Fruit fly (Drosophila melanogaster) whole organism, embryonic: ENCODE results near the gene CG13896.
A peak's percentile ranks its signal among the peaks of the same experiment; 100 is the strongest.

Source experiments
- B-H2 ChIP-seq: fragments of 200-800 bp; sonication (Bioruptor generic); optimal IDR thresholded peaks from 2 replicates; lab custom pipeline; 2018; ENCODE audit warnings: missing biosample characterization, mild to moderate bottlenecking, missing genetic modification characterization
- BtbVII ChIP-seq: fragments of 200-800 bp; sonication (Bioruptor generic); optimal IDR thresholded peaks from 3 replicates; lab custom pipeline; 2017; ENCODE audit warnings: missing biosample characterization, mild to moderate bottlenecking, missing genetic modification characterization
- CG10321 ChIP-seq: fragments of 200-800 bp; sonication (Bioruptor generic); IDR thresholded peaks from 2 replicates; pipeline ENCODE4 v1.3.6; 2022; ENCODE audit warnings: missing biosample characterization, missing genetic modification characterization
- CG10366 ChIP-seq: fragments of 200-800 bp; sonication (Bioruptor generic); IDR thresholded peaks from 2 replicates; pipeline ENCODE4 v1.3.6; 2022; ENCODE audit warnings: missing biosample characterization, missing genetic modification characterization
- CG10543 ChIP-seq: fragments of 200-800 bp; sonication (Bioruptor generic); optimal IDR thresholded peaks from 3 replicates; lab custom pipeline; 2017; ENCODE audit warnings: missing biosample characterization, mild to moderate bottlenecking, missing genetic modification characterization, moderate library complexity
- CG10979 ChIP-seq: fragments of 200-800 bp; sonication (Bioruptor generic); optimal IDR thresholded peaks from 2 replicates; lab custom pipeline; 2018; ENCODE audit warnings: missing biosample characterization, mild to moderate bottlenecking, missing genetic modification characterization, moderate library complexity
- CG11723 ChIP-seq: fragments of 200-800 bp; sonication (Bioruptor generic); optimal IDR thresholded peaks from 2 replicates; lab custom pipeline; 2017; ENCODE audit warnings: missing biosample characterization, mild to moderate bottlenecking, missing genetic modification characterization
- CG14667 ChIP-seq: fragments of 200-800 bp; sonication (Bioruptor generic); IDR thresholded peaks from 2 replicates; pipeline ENCODE4 v1.3.6; 2022; ENCODE audit warnings: missing biosample characterization, missing genetic modification characterization
- CG15073 ChIP-seq: fragments of 200-800 bp; sonication (Bioruptor generic); optimal IDR thresholded peaks from 2 replicates; lab custom pipeline; 2016; ENCODE audit warnings: missing biosample characterization, missing genetic modification characterization
- CG15479 ChIP-seq: fragments of 200-800 bp; sonication (Bioruptor generic); optimal IDR thresholded peaks from 3 replicates; lab custom pipeline; 2019; ENCODE audit warnings: missing biosample characterization, mild to moderate bottlenecking, missing genetic modification characterization, moderate library complexity
- CG17612 ChIP-seq: fragments of 200-800 bp; sonication (Bioruptor generic); IDR thresholded peaks from 2 replicates; pipeline ENCODE4 v1.3.6; 2022; ENCODE audit warnings: missing biosample characterization, missing genetic modification characterization
- CG1832 ChIP-seq: fragments of 200-800 bp; sonication (Bioruptor generic); optimal IDR thresholded peaks from 2 replicates; lab custom pipeline; 2017; ENCODE audit warnings: missing biosample characterization, mild to moderate bottlenecking, missing genetic modification characterization, inconsistent platforms
- CG32767 ChIP-seq: fragments of 200-800 bp; sonication (Bioruptor generic); IDR thresholded peaks from 2 replicates; pipeline ENCODE4 v1.3.6; 2022; ENCODE audit warnings: missing biosample characterization, missing genetic modification characterization
- CG33213 ChIP-seq: fragments of 200-800 bp; sonication (Bioruptor generic); optimal IDR thresholded peaks from 3 replicates; lab custom pipeline; 2016; ENCODE audit warnings: missing biosample characterization, missing genetic modification characterization
- CG34376 ChIP-seq: fragments of 200-800 bp; sonication (Bioruptor generic); optimal IDR thresholded peaks from 2 replicates; lab custom pipeline; 2018; ENCODE audit warnings: missing biosample characterization, mild to moderate bottlenecking, missing genetic modification characterization
- CG4820 ChIP-seq: fragments of 200-800 bp; sonication (Bioruptor generic); optimal IDR thresholded peaks from 3 replicates; lab custom pipeline; 2016; ENCODE audit warnings: missing biosample characterization, missing genetic modification characterization
- CG6765 ChIP-seq: fragments of 200-800 bp; sonication (Bioruptor generic); optimal IDR thresholded peaks from 3 replicates; lab custom pipeline; 2017; ENCODE audit warnings: missing biosample characterization, mild to moderate bottlenecking, missing genetic modification characterization
- CG8089 ChIP-seq: fragments of 200-800 bp; sonication (Bioruptor generic); optimal IDR thresholded peaks from 3 replicates; lab custom pipeline; 2016; ENCODE audit warnings: missing biosample characterization, missing genetic modification characterization
- CG9817 ChIP-seq: fragments of 200-800 bp; sonication (Bioruptor generic); optimal IDR thresholded peaks from 2 replicates; lab custom pipeline; 2018; ENCODE audit warnings: missing biosample characterization, mild to moderate bottlenecking, missing genetic modification characterization, moderate library complexity
- CoRest ChIP-seq: fragments of 200-800 bp; sonication (Bioruptor generic); optimal IDR thresholded peaks from 3 replicates; lab custom pipeline; 2018; ENCODE audit warnings: missing biosample characterization, mild to moderate bottlenecking, missing genetic modification characterization, moderate library complexity
- Dbx ChIP-seq: fragments of 200-800 bp; sonication (Bioruptor generic); IDR thresholded peaks from 3 replicates; pipeline ENCODE4 v1.3.6; 2022; ENCODE audit warnings: missing biosample characterization, missing genetic modification characterization
- Doc2 ChIP-seq: fragments of 200-800 bp; sonication (Bioruptor generic); IDR thresholded peaks from 2 replicates; pipeline ENCODE4 v1.3.6; 2022; ENCODE audit warnings: missing biosample characterization, missing genetic modification characterization
- Dp ChIP-seq: fragments of 200-800 bp; sonication (Bioruptor generic); optimal IDR thresholded peaks from 2 replicates; lab custom pipeline; 2018; ENCODE audit warnings: missing biosample characterization, mild to moderate bottlenecking, missing genetic modification characterization, moderate library complexity
- Dref ChIP-seq: fragments of 200-800 bp; sonication (Bioruptor generic); IDR thresholded peaks from 2 replicates; pipeline ENCODE4 v1.3.6; 2022; ENCODE audit warnings: missing biosample characterization, missing genetic modification characterization
- Eip74EF ChIP-seq, 2 experiments: fragments of 200-800 bp in 1 of 2; fragments of >200 bp in 1 of 2; sonication (Bioruptor generic) in 1 of 2; optimal IDR thresholded peaks; 2 replicates each; lab custom pipeline; 2017 to 2019; ENCODE audit warnings: missing biosample characterization in 2 of 2, missing genetic modification characterization in 2 of 2, mild to moderate bottlenecking in 1 of 2, moderate library complexity in 1 of 2
- HLH3B ChIP-seq: fragments of 200-800 bp; sonication (Bioruptor generic); IDR thresholded peaks from 2 replicates; pipeline ENCODE4 v1.3.6; 2022; ENCODE audit warnings: missing biosample characterization, missing genetic modification characterization
- Hsf ChIP-seq: fragments of 200-800 bp; sonication (Bioruptor generic); optimal IDR thresholded peaks from 3 replicates; lab custom pipeline; 2016; ENCODE audit warnings: missing biosample characterization, missing genetic modification characterization
- MBD-R2 ChIP-seq: fragments of 200-800 bp; sonication (Bioruptor generic); IDR thresholded peaks from 2 replicates; pipeline ENCODE4 v1.3.6; 2022; ENCODE audit warnings: missing biosample characterization, missing genetic modification characterization
- Myb ChIP-seq: fragments of 200-800 bp; sonication (Bioruptor generic); optimal IDR thresholded peaks from 2 replicates; lab custom pipeline; 2016; ENCODE audit warnings: missing biosample characterization, missing genetic modification characterization
- NC2α ChIP-seq: fragments of 200-800 bp; sonication (Bioruptor generic); optimal IDR thresholded peaks from 2 replicates; lab custom pipeline; 2016; ENCODE audit warnings: missing biosample characterization, missing genetic modification characterization
- Nf-YC ChIP-seq: fragments of 200-800 bp; optimal IDR thresholded peaks from 3 replicates; lab custom pipeline; 2019; ENCODE audit warnings: missing biosample characterization, mild to moderate bottlenecking, missing genetic modification characterization, moderate library complexity
- Six4 ChIP-seq: fragments of 200-800 bp; sonication (Bioruptor generic); optimal IDR thresholded peaks from 2 replicates; lab custom pipeline; 2016; ENCODE audit warnings: missing biosample characterization, missing genetic modification characterization
- Stat92E ChIP-seq, 3 experiments: fragments of >200 bp in 2 of 3; fragments of 200-800 bp in 1 of 3; sonication (Bioruptor generic) in 1 of 3; optimal IDR thresholded peaks; 2 replicates each; lab custom pipeline; 2017 to 2019; ENCODE audit warnings: missing biosample characterization in 3 of 3, missing genetic modification characterization in 3 of 3, mild to moderate bottlenecking in 1 of 3, moderate library complexity in 1 of 3
- ab ChIP-seq: fragments of 200-800 bp; sonication (Bioruptor generic); optimal IDR thresholded peaks from 2 replicates; lab custom pipeline; 2016; ENCODE audit warnings: missing biosample characterization, missing genetic modification characterization
- abd-A ChIP-seq: fragments of 200-800 bp; sonication (Bioruptor generic); optimal IDR thresholded peaks from 3 replicates; lab custom pipeline; 2019; ENCODE audit warnings: missing biosample characterization, mild to moderate bottlenecking, missing genetic modification characterization, moderate library complexity
- ac ChIP-seq: fragments of 200-800 bp; sonication (Bioruptor generic); optimal IDR thresholded peaks from 3 replicates; lab custom pipeline; 2017; ENCODE audit warnings: missing biosample characterization, mild to moderate bottlenecking, missing genetic modification characterization
- ato ChIP-seq: fragments of 200-800 bp; sonication (Bioruptor generic); IDR thresholded peaks from 2 replicates; pipeline ENCODE4 v1.3.6; 2022; ENCODE audit warnings: missing biosample characterization, missing genetic modification characterization; ENCODE audit not compliant: partially characterized antibody
- danr ChIP-seq: fragments of 200-800 bp; sonication (Bioruptor generic); IDR thresholded peaks from 2 replicates; pipeline ENCODE4 v1.3.6; 2022; ENCODE audit warnings: missing biosample characterization, missing genetic modification characterization
- dati ChIP-seq: fragments of 200-800 bp; sonication (Bioruptor generic); IDR thresholded peaks from 2 replicates; pipeline ENCODE4 v1.3.6; 2022; ENCODE audit warnings: missing biosample characterization, missing genetic modification characterization
- dpn ChIP-seq, 2 experiments: fragments of 200-800 bp; sonication (Bioruptor generic); optimal IDR thresholded peaks; 3 replicates each; lab custom pipeline; 2016; ENCODE audit warnings: missing biosample characterization in 2 of 2, missing genetic modification characterization in 2 of 2
- gcm ChIP-seq: fragments of 200-800 bp; sonication (Bioruptor generic); optimal IDR thresholded peaks from 2 replicates; lab custom pipeline; 2019; ENCODE audit warnings: missing biosample characterization, mild to moderate bottlenecking, missing genetic modification characterization, moderate library complexity
- grau ChIP-seq: fragments of 200-800 bp; optimal IDR thresholded peaks from 3 replicates; lab custom pipeline; 2019; ENCODE audit warnings: missing biosample characterization, mild to moderate bottlenecking, missing genetic modification characterization, moderate library complexity
- grn ChIP-seq: fragments of 200-800 bp; sonication (Bioruptor generic); optimal IDR thresholded peaks from 3 replicates; lab custom pipeline; 2017; ENCODE audit warnings: missing biosample characterization, missing genetic modification characterization
- gro ChIP-seq: fragments of 200-800 bp; sonication (Bioruptor generic); optimal IDR thresholded peaks from 2 replicates; lab custom pipeline; 2016; ENCODE audit warnings: missing biosample characterization, missing genetic modification characterization
- onecut ChIP-seq: fragments of 200-800 bp; sonication (Bioruptor generic); IDR thresholded peaks from 2 replicates; pipeline ENCODE4 v1.3.6; 2022; ENCODE audit warnings: missing biosample characterization, missing genetic modification characterization
- phol ChIP-seq: fragments of 200-800 bp; sonication (Bioruptor generic); optimal IDR thresholded peaks from 3 replicates; lab custom pipeline; 2018; ENCODE audit warnings: missing biosample characterization, mild to moderate bottlenecking, missing genetic modification characterization, moderate library complexity
- seq ChIP-seq: fragments of 200-800 bp; sonication (Bioruptor generic); IDR thresholded peaks from 2 replicates; pipeline ENCODE4 v1.3.6; 2022; ENCODE audit warnings: missing biosample characterization, missing genetic modification characterization
- slou ChIP-seq: fragments of 200-800 bp; sonication (Bioruptor generic); optimal IDR thresholded peaks from 3 replicates; lab custom pipeline; 2016; ENCODE audit warnings: missing biosample characterization, missing genetic modification characterization
- so ChIP-seq: fragments of 200-800 bp; sonication (Bioruptor generic); IDR thresholded peaks from 3 replicates; pipeline ENCODE4 v1.3.6; 2022; ENCODE audit warnings: missing biosample characterization, missing genetic modification characterization
- sob ChIP-seq: fragments of 200-800 bp; sonication (Bioruptor generic); IDR thresholded peaks from 2 replicates; pipeline ENCODE4 v1.3.6; 2022; ENCODE audit warnings: missing biosample characterization, missing genetic modification characterization

CG13896 gene

DNA sequence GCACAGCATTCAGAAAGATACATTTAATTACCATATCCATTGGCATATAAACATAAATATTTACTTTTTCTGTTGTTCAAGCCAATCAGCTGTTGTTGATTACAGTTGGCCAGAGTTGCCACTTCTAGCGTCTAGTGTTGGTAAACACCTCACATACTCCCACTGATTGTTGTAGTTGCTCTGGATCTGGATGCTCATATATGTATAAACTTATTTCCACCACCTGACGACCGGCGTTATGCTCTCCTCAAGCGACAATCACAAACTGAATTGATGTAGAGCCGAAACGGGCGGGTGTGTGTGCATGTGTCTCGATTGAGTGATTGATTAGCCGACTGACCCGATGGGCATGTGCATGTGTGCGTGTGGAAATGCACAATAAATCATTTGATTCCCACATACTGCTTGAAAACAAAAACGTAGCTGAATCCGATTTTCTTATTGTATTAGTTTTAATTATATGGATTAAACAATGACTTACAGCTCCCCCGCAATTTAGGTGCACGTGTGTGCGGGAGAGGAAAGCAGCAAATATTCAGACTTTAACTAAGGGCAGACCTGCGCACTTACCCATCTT lies 29.8 kb downstream of the CG13896 start (continued):
- TF ChIP-seq CG32767 (GFP tag; lab: Robert Waterston, UW) (peak; percentile 56; the same call in 1 of the 2 replicates), ato (GFP tag; lab: Robert Waterston, UW) (peak; percentile 51), grau (tag; lab: Kevin White, UChicago) (peak; percentile 39), ac (GFP tag; lab: Kevin White, UChicago) (no peak), onecut (no peak), CG1832 (no peak), CG17612 (GFP tag; lab: Robert Waterston, UW) (no peak), phol (tag; lab: Kevin White, UChicago) (peak; percentile 20), Myb (GFP tag; lab: Kevin White, UChicago) (peak; percentile 67), danr (GFP tag; lab: Robert Waterston, UW) (no peak), dati (GFP tag; lab: Robert Waterston, UW) (no peak), Stat92E (GFP tag; optimal IDR thresholded peaks at IDR 0.05; lab: Kevin White, UChicago) (peak in 1 of 3 experiments; percentile 27), MBD-R2 (GFP tag; lab: Robert Waterston, UW) (peak; percentile 89), sob (GFP tag; lab: Robert Waterston, UW) (peak; percentile 64), grn (GFP tag; lab: Kevin White, UChicago) (peak; percentile 68), abd-A (tag; lab: Kevin White, UChicago) (peak; percentile 80), B-H2 (GFP tag; lab: Kevin White, UChicago) (peak; percentile 82), CG10321 (GFP tag; lab: Robert Waterston, UW) (no peak), Eip74EF (GFP tag; optimal IDR thresholded peaks at IDR 0.05; lab: Kevin White, UChicago) (peak in 1 of 2 experiments; percentile 33), Dp (GFP tag; lab: Kevin White, UChicago) (peak; percentile 29), Six4 (no peak), CG10543 (GFP tag; lab: Kevin White, UChicago) (peak; percentile 67), so (GFP tag; lab: Robert Waterston, UW) (peak; percentile 40; the same call in 1 of the 3 replicates), seq (GFP tag; lab: Robert Waterston, UW) (no peak; the same call in 1 of the 2 replicates), CG15073 (GFP tag; lab: Kevin White, UChicago) (no peak), CG9817 (no peak), CG4820 (GFP tag; lab: Kevin White, UChicago) (no peak), Nf-YC (tag; lab: Kevin White, UChicago) (peak; percentile 39), slou (GFP tag; lab: Kevin White, UChicago) (no peak), CoRest (tag; lab: Kevin White, UChicago) (peak; percentile 9), CG8089 (no peak), dpn (GFP tag; optimal IDR thresholded peaks at IDR 0.05; lab: Kevin White, UChicago) (peak; percentile 32 to 43), BtbVII (GFP tag; lab: Kevin White, UChicago) (peak; percentile 45), Doc2 (GFP tag; lab: Robert Waterston, UW) (no peak), CG10366 (GFP tag; lab: Robert Waterston, UW) (no peak), NC2α (GFP tag; lab: Kevin White, UChicago) (no peak), CG33213 (peak; percentile 60), CG10979 (tag; lab: Kevin White, UChicago) (no peak), Dbx (GFP tag; lab: Robert Waterston, UW) (peak; percentile 17; the same call in 1 of the 3 replicates), gcm (GFP tag; lab: Kevin White, UChicago) (peak; percentile 37), CG34376 (GFP tag; lab: Kevin White, UChicago) (peak; percentile 45), CG15479 (GFP tag; lab: Kevin White, UChicago) (peak; percentile 70), CG14667 (GFP tag; lab: Robert Waterston, UW) (no peak), gro (peak; percentile 55), Dref (peak; percentile 21; the same call in 1 of the 2 replicates), Hsf (GFP tag; lab: Kevin White, UChicago) (no peak), CG6765 (GFP tag; lab: Kevin White, UChicago) (peak; percentile 25), CG11723 (GFP tag; lab: Kevin White, UChicago) (no peak), HLH3B (GFP tag; lab: Robert Waterston, UW) (no peak), ab (no peak)
